Worm (Caenorhabditis elegans) whole organism, L3 larva: Measurements from ENCODE around the gene clec-70.

ENCODE experiments used
- R02D3.7 ChIP-seq: fragments of 150-350 bp; optimal IDR thresholded peaks from 2 replicates; lab custom pipeline; 2014; ENCODE audit warnings: missing biosample characterization, missing genetic modification characterization
- ceh-28 ChIP-seq: fragments of 150-350 bp; optimal IDR thresholded peaks from 2 replicates; lab custom pipeline; 2014; ENCODE audit warnings: missing biosample characterization, missing genetic modification reagents, missing genetic modification characterization
- fkh-10 ChIP-seq: sonication (generic microtip); optimal IDR thresholded peaks from 2 replicates; lab custom pipeline; 2017; ENCODE audit warnings: missing biosample characterization, missing genetic modification reagents, missing genetic modification characterization
- fkh-2 ChIP-seq: fragments of 150-350 bp; optimal IDR thresholded peaks from 2 replicates; lab custom pipeline; 2014; ENCODE audit warnings: missing biosample characterization, missing genetic modification reagents, missing genetic modification characterization
- nhr-11 ChIP-seq: fragments of 150-350 bp; optimal IDR thresholded peaks from 2 replicates; lab custom pipeline; 2014; ENCODE audit warnings: missing biosample characterization, missing genetic modification characterization
- unc-62 ChIP-seq: fragments of 150-350 bp; sonication (generic microtip); optimal IDR thresholded peaks from 4 replicates; lab custom pipeline; 2014; ENCODE audit warnings: missing biosample characterization, missing genetic modification reagents, missing genetic modification characterization

DNA sequence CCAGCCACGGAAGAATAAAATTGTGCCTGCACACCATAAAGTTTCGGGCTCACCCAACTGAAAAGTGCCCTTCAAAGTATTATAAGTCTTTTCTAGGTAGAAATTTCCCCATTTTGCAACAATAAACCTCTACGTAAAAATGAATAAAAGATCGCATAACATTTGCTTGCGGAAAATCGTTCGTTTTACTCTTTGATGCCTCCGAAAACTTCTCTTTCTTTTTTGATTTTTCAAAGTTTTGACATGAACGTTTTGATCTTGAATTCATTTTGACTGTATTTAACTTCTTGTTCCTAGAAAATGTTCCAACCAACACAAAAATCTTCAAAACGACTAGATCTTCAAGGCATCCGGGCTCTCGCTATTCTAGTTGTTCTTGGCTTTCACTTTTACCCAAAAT, 43.5 kb upstream of the clec-70 start, which contains the start of gene oac-21:
- TF ChIP-seq unc-62, result no peak
- TF ChIP-seq fkh-10 (GFP tag; lab: Kevin White, UChicago), result no peak
- no peak for TF ChIP-seq R02D3.7
- TF ChIP-seq fkh-2 (tag; lab: Kevin White, UChicago), result no peak
- TF ChIP-seq nhr-11 (tag; lab: Kevin White, UChicago), result no peak
- no peak for TF ChIP-seq ceh-28
